Fruit fly (Drosophila melanogaster) whole organism, embryonic: ENCODE results near the gene CG2875.
A peak's percentile ranks its signal among the peaks of the same experiment; 100 is the strongest.

ENCODE experiments used
- Adf1 ChIP-seq: fragments of 200-800 bp; sonication (Bioruptor generic); IDR thresholded peaks from 2 replicates; pipeline ENCODE4 v1.3.6; 2022; ENCODE audit warnings: missing biosample characterization, missing genetic modification characterization
- Awh ChIP-seq: fragments of 200-800 bp; sonication (Bioruptor generic); IDR thresholded peaks from 2 replicates; pipeline ENCODE4, ENCODE4 v1.3.6; 2022; ENCODE audit warnings: missing biosample characterization, missing genetic modification characterization
- CG10267 ChIP-seq: fragments of 200-800 bp; sonication (Bioruptor generic); optimal IDR thresholded peaks from 2 replicates; lab custom pipeline; 2018; ENCODE audit warnings: missing biosample characterization, mild to moderate bottlenecking, missing genetic modification characterization, moderate library complexity
- CG12104 ChIP-seq: fragments of 200-800 bp; sonication (Bioruptor generic); optimal IDR thresholded peaks from 3 replicates; lab custom pipeline; 2016; ENCODE audit warnings: missing biosample characterization, missing genetic modification characterization
- CG12219 ChIP-seq: fragments of 200-800 bp; sonication (Bioruptor generic); optimal IDR thresholded peaks from 3 replicates; lab custom pipeline; 2018; ENCODE audit warnings: missing biosample characterization, mild to moderate bottlenecking, missing genetic modification characterization
- CG12659 ChIP-seq: fragments of 200-800 bp; sonication (Bioruptor generic); optimal IDR thresholded peaks from 3 replicates; lab custom pipeline; 2017; ENCODE audit warnings: mild to moderate bottlenecking, missing biosample characterization, missing genetic modification reagents, missing genetic modification characterization
- CG13296 ChIP-seq: fragments of 200-800 bp; sonication (Bioruptor generic); optimal IDR thresholded peaks from 3 replicates; lab custom pipeline; 2018; ENCODE audit warnings: missing biosample characterization, mild to moderate bottlenecking, missing genetic modification characterization
- CG13424 ChIP-seq: fragments of 200-800 bp; sonication (Bioruptor generic); optimal IDR thresholded peaks from 2 replicates; lab custom pipeline; 2019; ENCODE audit warnings: missing biosample characterization, mild to moderate bottlenecking, missing genetic modification characterization, moderate library complexity
- CG14965 ChIP-seq: fragments of 200-800 bp; sonication (Bioruptor generic); optimal IDR thresholded peaks from 2 replicates; lab custom pipeline; 2016; ENCODE audit warnings: missing biosample characterization, missing genetic modification characterization, borderline replicate concordance
- CG15479 ChIP-seq: fragments of 200-800 bp; sonication (Bioruptor generic); optimal IDR thresholded peaks from 3 replicates; lab custom pipeline; 2019; ENCODE audit warnings: missing biosample characterization, mild to moderate bottlenecking, missing genetic modification characterization, moderate library complexity
- CG15696 ChIP-seq: fragments of 200-800 bp; sonication (Bioruptor generic); optimal IDR thresholded peaks from 2 replicates; lab custom pipeline; 2019; ENCODE audit warnings: missing biosample characterization, mild to moderate bottlenecking, missing genetic modification characterization, moderate library complexity
- CG1647 ChIP-seq: fragments of 200-800 bp; sonication (Bioruptor generic); optimal IDR thresholded peaks from 3 replicates; lab custom pipeline; 2016; ENCODE audit warnings: missing biosample characterization, missing genetic modification characterization
- CG16815 ChIP-seq: fragments of 200-800 bp; sonication (Bioruptor generic); optimal IDR thresholded peaks from 3 replicates; lab custom pipeline; 2017; ENCODE audit warnings: missing biosample characterization, mild to moderate bottlenecking, missing genetic modification characterization
- CG17568 ChIP-seq: fragments of 200-800 bp; sonication (Bioruptor generic); optimal IDR thresholded peaks from 2 replicates; lab custom pipeline; 2018; ENCODE audit warnings: missing biosample characterization, mild to moderate bottlenecking, missing genetic modification characterization, moderate library complexity
- CG34422 ChIP-seq: fragments of 200-800 bp; sonication (Bioruptor generic); IDR thresholded peaks from 3 replicates; pipeline ENCODE4 v1.3.6; 2022; ENCODE audit warnings: missing biosample characterization, missing genetic modification characterization
- CG4707 ChIP-seq: fragments of 200-800 bp; sonication (Bioruptor generic); optimal IDR thresholded peaks from 2 replicates; lab custom pipeline; 2018; ENCODE audit warnings: missing biosample characterization, mild to moderate bottlenecking, missing genetic modification characterization, moderate library complexity
- CG4854 ChIP-seq: fragments of 200-800 bp; sonication (Bioruptor generic); optimal IDR thresholded peaks from 2 replicates; lab custom pipeline; 2016; ENCODE audit warnings: missing biosample characterization, missing genetic modification characterization, inconsistent platforms
- CG5180 ChIP-seq: fragments of 200-800 bp; sonication (Bioruptor generic); optimal IDR thresholded peaks from 3 replicates; lab custom pipeline; 2017; ENCODE audit warnings: missing biosample characterization, missing genetic modification characterization, mild to moderate bottlenecking, moderate library complexity, missing genetic modification reagents
- CG6272 ChIP-seq: fragments of 200-800 bp; sonication (Bioruptor generic); IDR thresholded peaks from 2 replicates; pipeline ENCODE4 v1.3.6; 2022; ENCODE audit warnings: missing biosample characterization, missing genetic modification characterization
- CG6854 ChIP-seq: fragments of 200-800 bp; sonication (Bioruptor generic); optimal IDR thresholded peaks from 3 replicates; lab custom pipeline; 2017; ENCODE audit warnings: missing biosample characterization, mild to moderate bottlenecking, missing genetic modification characterization
- CG7372 ChIP-seq: fragments of 200-800 bp; sonication (Bioruptor generic); IDR thresholded peaks from 2 replicates; pipeline ENCODE4 v1.3.6; 2022; ENCODE audit warnings: missing biosample characterization, missing genetic modification characterization
- D19A ChIP-seq: fragments of 200-800 bp; optimal IDR thresholded peaks from 3 replicates; lab custom pipeline; 2019; ENCODE audit warnings: missing biosample characterization, mild to moderate bottlenecking, missing genetic modification characterization, moderate library complexity
- Dll ChIP-seq: fragments of 200-800 bp; sonication (Bioruptor generic); IDR thresholded peaks from 4 replicates; pipeline ENCODE4 v1.3.6; 2022; ENCODE audit warnings: missing biosample characterization, missing genetic modification characterization; ENCODE audit not compliant: partially characterized antibody
- Eip74EF ChIP-seq, 2 experiments: fragments of 200-800 bp in 1 of 2; fragments of >200 bp in 1 of 2; sonication (Bioruptor generic) in 1 of 2; optimal IDR thresholded peaks; 2 replicates each; lab custom pipeline; 2017 to 2019; ENCODE audit warnings: missing biosample characterization in 2 of 2, missing genetic modification characterization in 2 of 2, mild to moderate bottlenecking in 1 of 2, moderate library complexity in 1 of 2
- H15 ChIP-seq: fragments of 200-800 bp; sonication (Bioruptor generic); IDR thresholded peaks from 3 replicates; pipeline ENCODE4 v1.3.6; 2022; ENCODE audit warnings: missing biosample characterization, missing genetic modification characterization
- Med ChIP-seq: fragments of 200-800 bp; sonication (Bioruptor generic); peaks from one replicate; lab custom pipeline; 2016; ENCODE audit warnings: missing biosample characterization, missing genetic modification characterization, mild to moderate bottlenecking, inconsistent platforms, moderate library complexity
- Mrtf ChIP-seq: fragments of 200-800 bp; sonication (Bioruptor generic); IDR thresholded peaks from 3 replicates; pipeline ENCODE4 v1.3.6; 2022; ENCODE audit warnings: missing biosample characterization, missing genetic modification characterization
- Neu2 ChIP-seq: fragments of 200-800 bp; sonication (Bioruptor generic); optimal IDR thresholded peaks from 3 replicates; lab custom pipeline; 2016; ENCODE audit warnings: missing biosample characterization, missing genetic modification characterization, borderline replicate concordance
- Optix ChIP-seq: fragments of 200-800 bp; sonication (Bioruptor generic); IDR thresholded peaks from 3 replicates; pipeline ENCODE4 v1.3.6; 2022; ENCODE audit warnings: missing biosample characterization, missing genetic modification characterization
- PHDP ChIP-seq: fragments of 200-800 bp; sonication (Bioruptor generic); optimal IDR thresholded peaks from 3 replicates; lab custom pipeline; 2018; ENCODE audit warnings: missing biosample characterization, mild to moderate bottlenecking, missing genetic modification characterization, moderate library complexity
- aop ChIP-seq: fragments of 200-800 bp; sonication (Bioruptor generic); IDR thresholded peaks from 2 replicates; pipeline ENCODE4 v1.3.6; 2022; ENCODE audit warnings: missing biosample characterization, missing genetic modification characterization
- ase ChIP-seq: fragments of 200-800 bp; sonication (Bioruptor generic); IDR thresholded peaks from 3 replicates; pipeline ENCODE4 v1.3.6; 2022; ENCODE audit warnings: missing biosample characterization, missing genetic modification characterization
- dimm ChIP-seq: fragments of 200-800 bp; sonication (Bioruptor generic); IDR thresholded peaks from 2 replicates; pipeline ENCODE4 v1.3.6; 2022; ENCODE audit warnings: missing biosample characterization, missing genetic modification characterization
- dm ChIP-seq: fragments of 200-800 bp; sonication (Bioruptor generic); optimal IDR thresholded peaks from 3 replicates; lab custom pipeline; 2016; ENCODE audit warnings: missing biosample characterization, missing genetic modification characterization
- fd102C ChIP-seq: fragments of 200-800 bp; sonication (Bioruptor generic); optimal IDR thresholded peaks from 2 replicates; lab custom pipeline; 2018; ENCODE audit warnings: missing biosample characterization, mild to moderate bottlenecking, missing genetic modification characterization, moderate library complexity
- ftz-f1 ChIP-seq: fragments of 200-800 bp; sonication (Bioruptor generic); optimal IDR thresholded peaks from 2 replicates; lab custom pipeline; 2016; ENCODE audit warnings: missing biosample characterization, missing genetic modification characterization
- grn ChIP-seq: fragments of 200-800 bp; sonication (Bioruptor generic); optimal IDR thresholded peaks from 3 replicates; lab custom pipeline; 2017; ENCODE audit warnings: missing biosample characterization, missing genetic modification characterization
- inv ChIP-seq: fragments of 200-800 bp; sonication (Bioruptor generic); IDR thresholded peaks from 2 replicates; pipeline ENCODE4 v1.3.6; 2022; ENCODE audit warnings: missing biosample characterization, missing genetic modification characterization; ENCODE audit not compliant: partially characterized antibody
- jing ChIP-seq: fragments of 200-800 bp; sonication (Bioruptor generic); optimal IDR thresholded peaks from 2 replicates; lab custom pipeline; 2018; ENCODE audit warnings: missing biosample characterization, mild to moderate bottlenecking, missing genetic modification characterization
- kni ChIP-seq: fragments of 200-800 bp; sonication (Bioruptor generic); optimal IDR thresholded peaks from 3 replicates; lab custom pipeline; 2017; ENCODE audit warnings: mild to moderate bottlenecking, missing biosample characterization, missing genetic modification reagents, missing genetic modification characterization
- mld ChIP-seq: fragments of 200-800 bp; sonication (Bioruptor generic); IDR thresholded peaks from 3 replicates; pipeline ENCODE4 v1.3.6; 2022; ENCODE audit warnings: missing biosample characterization, missing genetic modification characterization; ENCODE audit not compliant: partially characterized antibody
- pfk ChIP-seq: fragments of 200-800 bp; sonication (Bioruptor generic); optimal IDR thresholded peaks from 2 replicates; lab custom pipeline; 2018; ENCODE audit warnings: missing biosample characterization, mild to moderate bottlenecking, missing genetic modification characterization, moderate library complexity
- pnt ChIP-seq: fragments of 200-800 bp; sonication (Bioruptor generic); optimal IDR thresholded peaks from 3 replicates; lab custom pipeline; 2016; ENCODE audit warnings: missing biosample characterization, missing genetic modification characterization
- sisA ChIP-seq: fragments of 200-800 bp; sonication (Bioruptor generic); IDR thresholded peaks from 2 replicates; pipeline ENCODE4 v1.3.6; 2022; ENCODE audit warnings: missing biosample characterization, missing genetic modification characterization
- slbo ChIP-seq: fragments of 200-800 bp; sonication (Bioruptor generic); IDR thresholded peaks from 2 replicates; pipeline ENCODE4 v1.3.6; 2022; ENCODE audit warnings: missing biosample characterization, missing genetic modification characterization
- stwl ChIP-seq: fragments of 200-800 bp; sonication (Bioruptor generic); optimal IDR thresholded peaks from 3 replicates; lab custom pipeline; 2018; ENCODE audit warnings: missing biosample characterization, mild to moderate bottlenecking, missing genetic modification characterization, moderate library complexity
- tio ChIP-seq: fragments of 200-800 bp; sonication (Bioruptor generic); optimal IDR thresholded peaks from 2 replicates; lab custom pipeline; 2017; ENCODE audit warnings: missing biosample characterization, missing genetic modification characterization, inconsistent platforms
- ttk ChIP-seq: fragments of 200-800 bp; sonication (Bioruptor generic); IDR thresholded peaks from 2 replicates; pipeline ENCODE4 v2.1.2; 2022; ENCODE audit warnings: missing biosample characterization, missing genetic modification characterization
- vnd ChIP-seq: fragments of 200-800 bp; sonication (Bioruptor generic); IDR thresholded peaks from 3 replicates; pipeline ENCODE4 v1.3.6; 2022; ENCODE audit warnings: missing biosample characterization, missing genetic modification characterization; ENCODE audit not compliant: partially characterized antibody
- vvl ChIP-seq: fragments of 200-800 bp; sonication (Bioruptor generic); IDR thresholded peaks from 2 replicates; pipeline ENCODE4 v1.3.6; 2022; ENCODE audit warnings: missing biosample characterization, missing genetic modification characterization
- yki ChIP-seq: fragments of >200 bp; optimal IDR thresholded peaks from 3 replicates; lab custom pipeline; 2018

The CG2875 gene

DNA sequence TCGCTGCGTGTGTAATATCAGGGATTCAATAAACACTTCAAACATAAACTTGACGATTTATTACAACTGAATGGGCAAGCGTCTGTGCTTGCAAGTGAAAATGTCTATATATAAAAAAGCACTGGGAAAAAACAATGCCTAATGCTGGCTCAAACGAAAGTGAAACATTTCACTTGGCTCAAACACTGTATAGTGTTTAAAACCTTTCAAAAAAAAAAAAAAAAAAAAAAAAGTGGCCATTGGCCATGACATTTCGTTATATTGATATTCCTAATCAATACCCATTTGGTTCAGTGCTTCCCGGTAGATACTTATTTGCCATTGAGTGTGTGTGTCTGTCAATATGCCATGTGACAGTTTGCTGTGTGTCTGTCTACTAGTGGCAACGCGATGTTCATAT is 34.6 kb downstream of the CG2875 start (continued):
- TF ChIP-seq kni (GFP tag; lab: Kevin White, UChicago) = no peak
- TF ChIP-seq CG7372 (GFP tag; lab: Robert Waterston, UW) = no peak
- TF ChIP-seq stwl (tag; lab: Kevin White, UChicago) = no peak
- TF ChIP-seq H15 = no peak
- no peak for TF ChIP-seq yki (lab: Kevin White, UChicago)
- no peak for TF ChIP-seq fd102C (GFP tag; lab: Kevin White, UChicago)
- TF ChIP-seq inv (GFP tag; lab: Robert Waterston, UW) = no peak
- no peak for TF ChIP-seq PHDP (tag; lab: Kevin White, UChicago)
- no peak for TF ChIP-seq grn (GFP tag; lab: Kevin White, UChicago)
- TF ChIP-seq dm (GFP tag; lab: Kevin White, UChicago) = no peak
- TF ChIP-seq Optix (GFP tag; lab: Robert Waterston, UW) = peak; percentile 26; the same call in 1 of the 3 replicates
- no peak for TF ChIP-seq CG13296 (GFP tag; lab: Kevin White, UChicago)
- TF ChIP-seq jing (GFP tag; lab: Kevin White, UChicago) = no peak
- TF ChIP-seq dimm (GFP tag; lab: Robert Waterston, UW) = no peak
- no peak for TF ChIP-seq CG10267
- no peak for TF ChIP-seq mld (GFP tag; lab: Robert Waterston, UW)
- TF ChIP-seq CG4854 (GFP tag; lab: Kevin White, UChicago) = no peak
- TF ChIP-seq vnd (GFP tag; lab: Robert Waterston, UW) = no peak
- no peak for TF ChIP-seq aop (GFP tag; lab: Robert Waterston, UW)
- TF ChIP-seq D19A (tag; lab: Kevin White, UChicago) = no peak
- no peak for TF ChIP-seq CG15696 (tag; lab: Kevin White, UChicago)
- TF ChIP-seq Awh (GFP tag; lab: Robert Waterston, UW) = no peak
- TF ChIP-seq Mrtf (GFP tag; lab: Robert Waterston, UW) = no peak
- no peak for TF ChIP-seq Adf1 (GFP tag; lab: Robert Waterston, UW)
- no peak for TF ChIP-seq CG5180
- TF ChIP-seq CG13424 (tag; lab: Kevin White, UChicago) = no peak
- TF ChIP-seq CG6854 (GFP tag; lab: Kevin White, UChicago) = no peak
- TF ChIP-seq sisA = no peak
- peak; percentile 14 for TF ChIP-seq tio (GFP tag; lab: Kevin White, UChicago)
- TF ChIP-seq CG14965 = no peak
- no peak for TF ChIP-seq CG17568 (GFP tag; lab: Kevin White, UChicago)
- TF ChIP-seq Neu2 (GFP tag; lab: Kevin White, UChicago) = no peak
- TF ChIP-seq CG12219 = no peak
- peak; percentile 40; the same call in 1 of the 2 replicates for TF ChIP-seq ttk (GFP tag; lab: Robert Waterston, UW)
- no peak for TF ChIP-seq CG1647
- no peak for TF ChIP-seq Eip74EF (GFP tag; optimal IDR thresholded peaks at IDR 0.05; lab: Kevin White, UChicago)
- no peak for TF ChIP-seq Dll (GFP tag; lab: Robert Waterston, UW)
- TF ChIP-seq ftz-f1 (GFP tag; lab: Kevin White, UChicago) = no peak
- TF ChIP-seq CG12659 (GFP tag; lab: Kevin White, UChicago) = peak; percentile 16
- no peak for TF ChIP-seq pfk (GFP tag; lab: Kevin White, UChicago)
- peak; percentile 61 for TF ChIP-seq slbo (GFP tag; lab: Robert Waterston, UW)
- no peak for TF ChIP-seq CG34422 (GFP tag; lab: Robert Waterston, UW)
- no peak for TF ChIP-seq vvl
- TF ChIP-seq ase (GFP tag; lab: Robert Waterston, UW) = 0 out of 3 replicates have a peak, but pooled peaks have one; percentile 26
- no peak for TF ChIP-seq CG4707 (GFP tag; lab: Kevin White, UChicago)
- TF ChIP-seq Med = peak; percentile 25
- no peak for TF ChIP-seq pnt (GFP tag; lab: Kevin White, UChicago)
- TF ChIP-seq CG12104 (GFP tag; lab: Kevin White, UChicago) = no peak
- no peak for TF ChIP-seq CG15479 (GFP tag; lab: Kevin White, UChicago)
- no peak for TF ChIP-seq CG6272 (GFP tag; lab: Robert Waterston, UW)
- TF ChIP-seq CG16815 (GFP tag; lab: Kevin White, UChicago) = no peak
